Fruit fly (Drosophila melanogaster): ENCODE measurements around the gene CG45066.

- no peak for TF ChIP-seq CG10348 (GFP tag; IDR thresholded peaks at IDR 0.05)
- TF ChIP-seq Ets98B (GFP tag; IDR thresholded peaks at IDR 0.05): peak; percentile 36; the same call in 1 of the 2 replicates
- peak; percentile 42 for TF ChIP-seq CG13204 (GFP tag; optimal IDR thresholded peaks at IDR 0.05)
- TF ChIP-seq CG9948 (tag; optimal IDR thresholded peaks at IDR 0.05): no peak
- peak; percentile 16 for TF ChIP-seq CG34367 (tag; optimal IDR thresholded peaks at IDR 0.05)
- TF ChIP-seq CG4496 (GFP tag; IDR thresholded peaks at IDR 0.05): 0 out of 3 replicates have a peak, but pooled peaks have one; percentile 48
Observed at dm6 chr3L:3070274-3071204, 40.5 kb downstream of the CG45066 start, which contains the start of the genes CG32486 and PAN3.
